Fruit fly (Drosophila melanogaster) whole organism: ENCODE measurements around the gene CG14635.

Experiments used
- CG8478 ChIP-seq: fragments of >200 bp; optimal IDR thresholded peaks from 2 replicates; lab custom pipeline; 2018; ENCODE audit warnings: inconsistent platforms
- pan ChIP-seq: fragments of >200 bp; optimal IDR thresholded peaks from 2 replicates; lab custom pipeline; 2017
- psq ChIP-seq: fragments of >200 bp; optimal IDR thresholded peaks from 2 replicates; lab custom pipeline; 2017
- usp ChIP-seq: fragments of >200 bp; optimal IDR thresholded peaks from 2 replicates; lab custom pipeline; 2017; ENCODE audit warnings: missing biosample characterization, missing genetic modification characterization, mixed read lengths

dm6 chrX:847057-847456 lies 2.4 kb downstream of the CG14635 start, which contains the start of gene CG3713:
- TF ChIP-seq usp (GFP tag; lab: Kevin White, UChicago) = no peak
- TF ChIP-seq CG8478 (lab: Kevin White, UChicago) = no peak
- TF ChIP-seq pan = no peak
- TF ChIP-seq psq (lab: Kevin White, UChicago) = no peak
